4 worm cellular contexts compared by ENCODE assay signal in genomic region chrX:2891141-2891739, ce11.
A peak's percentile ranks its signal among the peaks of the same experiment; 100 is the strongest.
TF ChIP-seq lines count a peak whose summit lies in the region.

TSS of gene B0410.3 (minus strand) at chrX:2891491.

TF ChIP-seq in whole organism, L1 larva, 84 proteins besides CTCF, POLR2A, EP300 and RAD21 (continued from another document and continues in another):
- TF ChIP-seq nhr-47 (tag; optimal IDR thresholded peaks at IDR 0.05; lab: Kevin White, UChicago) (peak; percentile 64), swsn-7 (tag; optimal IDR thresholded peaks at IDR 0.05; lab: Kevin White, UChicago) (peak; percentile 6), irx-1 (tag; optimal IDR thresholded peaks at IDR 0.05; lab: Kevin White, UChicago) (no peak), rnt-1 (tag; optimal IDR thresholded peaks at IDR 0.05; lab: Kevin White, UChicago) (no peak), grh-1 (GFP tag; IDR thresholded peaks at IDR 0.05; lab: Robert Waterston, UW) (peak; percentile 59), egl-13 (tag; optimal IDR thresholded peaks at IDR 0.05; lab: Kevin White, UChicago) (no peak), efl-1 (optimal IDR thresholded peaks at IDR 0.05; lab: Kevin White, UChicago) (no peak), efl-1 (GFP tag; optimal IDR thresholded peaks at IDR 0.05 in 1 of 2; lab: Kevin White, UChicago) (peak in 1 of 2 experiments; percentile 72), elt-3 (tag; optimal IDR thresholded peaks at IDR 0.05; lab: Kevin White, UChicago) (peak; percentile 33 to 96 (median 88)), mef-2 (tag; optimal IDR thresholded peaks at IDR 0.05; lab: Kevin White, UChicago) (no peak), nhr-12 (tag; optimal IDR thresholded peaks at IDR 0.05; lab: Kevin White, UChicago) (no peak), unc-98 (GFP tag; IDR thresholded peaks at IDR 0.05; lab: Robert Waterston, UW) (no peak), tlp-1 (tag; optimal IDR thresholded peaks at IDR 0.05; lab: Kevin White, UChicago) (no peak), lsy-2 (tag; optimal IDR thresholded peaks at IDR 0.05; lab: Kevin White, UChicago) (peak; percentile 30 to 68), aha-1 (tag; optimal IDR thresholded peaks at IDR 0.05; lab: Kevin White, UChicago) (no peak), lir-3 (tag; optimal IDR thresholded peaks at IDR 0.05; lab: Kevin White, UChicago; ENCODE audit: poor library complexity) (no peak), sox-4 (tag; optimal IDR thresholded peaks at IDR 0.05; lab: Kevin White, UChicago) (no peak), ama-1 (optimal IDR thresholded peaks at IDR 0.05; lab: Kevin White, UChicago) (no peak), mep-1 (tag; optimal IDR thresholded peaks at IDR 0.05; lab: Kevin White, UChicago) (peak; percentile 47), fkh-10 (GFP tag; optimal IDR thresholded peaks at IDR 0.05; lab: Kevin White, UChicago) (no peak), F16B12.6 (tag; optimal IDR thresholded peaks at IDR 0.05; lab: Kevin White, UChicago) (no peak), unc-30 (tag; optimal IDR thresholded peaks at IDR 0.05; lab: Kevin White, UChicago) (no peak), nhr-11 (tag; optimal IDR thresholded peaks at IDR 0.05; lab: Kevin White, UChicago) (no peak), ceh-8 (GFP tag; optimal IDR thresholded peaks at IDR 0.05; lab: Kevin White, UChicago) (no peak), nhr-77 (tag; optimal IDR thresholded peaks at IDR 0.05; lab: Kevin White, UChicago) (peak; percentile 20), hlh-4 (tag; optimal IDR thresholded peaks at IDR 0.05; lab: Kevin White, UChicago) (no peak), mdl-1 (tag; optimal IDR thresholded peaks at IDR 0.05; lab: Kevin White, UChicago) (peak in 1 of 2 experiments; percentile 79), tbx-2 (tag; optimal IDR thresholded peaks at IDR 0.05; lab: Kevin White, UChicago) (peak; percentile 62), dsc-1 (tag; optimal IDR thresholded peaks at IDR 0.05; lab: Kevin White, UChicago) (no peak), sup-37 (GFP tag; optimal IDR thresholded peaks at IDR 0.05; lab: Kevin White, UChicago) (no peak), pax-3 (tag; optimal IDR thresholded peaks at IDR 0.05; lab: Kevin White, UChicago) (no peak), zip-4 (GFP tag; optimal IDR thresholded peaks at IDR 0.05; lab: Kevin White, UChicago) (no peak), xbp-1 (tag; optimal IDR thresholded peaks at IDR 0.05; lab: Kevin White, UChicago) (no peak), blmp-1 (tag; optimal IDR thresholded peaks at IDR 0.05; lab: Kevin White, UChicago) (peak; percentile 89)

TF ChIP-seq in whole organism, L2 larva, 48 proteins besides CTCF, POLR2A, EP300 and RAD21 (continued from another document):
- TF ChIP-seq lin-39 (tag; optimal IDR thresholded peaks at IDR 0.05; lab: Kevin White, UChicago) (no peak), egl-27 (tag; optimal IDR thresholded peaks at IDR 0.05; lab: Kevin White, UChicago) (peak; percentile 65), nhr-12 (tag; optimal IDR thresholded peaks at IDR 0.05; lab: Kevin White, UChicago) (no peak), lin-11 (tag; optimal IDR thresholded peaks at IDR 0.05; lab: Kevin White, UChicago) (no peak), nhr-129 (tag; optimal IDR thresholded peaks at IDR 0.05; lab: Kevin White, UChicago) (peak; percentile 90), nhr-11 (tag; optimal IDR thresholded peaks at IDR 0.05; lab: Kevin White, UChicago) (no peak), peb-1 (tag; optimal IDR thresholded peaks at IDR 0.05; lab: Kevin White, UChicago) (no peak), lin-13 (GFP tag; optimal IDR thresholded peaks at IDR 0.05; lab: Kevin White, UChicago) (no peak), sma-3 (GFP tag; optimal IDR thresholded peaks at IDR 0.05; lab: Kevin White, UChicago) (peak; percentile 74), ceh-82 (tag; optimal IDR thresholded peaks at IDR 0.05; lab: Kevin White, UChicago) (no peak), unc-62 (GFP tag; optimal IDR thresholded peaks at IDR 0.05; lab: Kevin White, UChicago) (no peak), gmeb-1 (tag; optimal IDR thresholded peaks at IDR 0.05; lab: Kevin White, UChicago) (no peak), sma-9 (GFP tag; optimal IDR thresholded peaks at IDR 0.05; lab: Kevin White, UChicago) (peak; percentile 94), sma-9 (tag; optimal IDR thresholded peaks at IDR 0.05; lab: Kevin White, UChicago) (no peak), dmd-4 (tag; optimal IDR thresholded peaks at IDR 0.05; lab: Kevin White, UChicago) (no peak), aly-2 (tag; optimal IDR thresholded peaks at IDR 0.05; lab: Kevin White, UChicago) (no peak), ZK546.5 (tag; optimal IDR thresholded peaks at IDR 0.05; lab: Kevin White, UChicago) (no peak), R02D3.7 (tag; optimal IDR thresholded peaks at IDR 0.05; lab: Kevin White, UChicago) (no peak), lsy-2 (tag; optimal IDR thresholded peaks at IDR 0.05; lab: Kevin White, UChicago) (peak in 1 of 2 experiments; percentile 47), nhr-237 (tag; optimal IDR thresholded peaks at IDR 0.05; lab: Kevin White, UChicago) (no peak), unc-39 (tag; optimal IDR thresholded peaks at IDR 0.05; lab: Kevin White, UChicago) (no peak), nhr-10 (tag; optimal IDR thresholded peaks at IDR 0.05; lab: Kevin White, UChicago) (no peak), nhr-23 (tag; optimal IDR thresholded peaks at IDR 0.05; lab: Kevin White, UChicago) (no peak), blmp-1 (tag; optimal IDR thresholded peaks at IDR 0.05; lab: Kevin White, UChicago; ENCODE audit: insufficient read depth) (peak; percentile 81), snpc-4 (tag; optimal IDR thresholded peaks at IDR 0.05; lab: Kevin White, UChicago) (no peak), Y55F3AM.14 (GFP tag; optimal IDR thresholded peaks at IDR 0.05; lab: Kevin White, UChicago) (no peak), nhr-25 (tag; optimal IDR thresholded peaks at IDR 0.05; lab: Kevin White, UChicago) (peak; percentile 92), ama-1 (optimal IDR thresholded peaks at IDR 0.05; lab: Kevin White, UChicago) (peak; percentile 75), ceh-16 (tag; optimal IDR thresholded peaks at IDR 0.05; lab: Kevin White, UChicago) (no peak), crh-2 (tag; optimal IDR thresholded peaks at IDR 0.05; lab: Kevin White, UChicago) (peak; percentile 53), nhr-77 (tag; optimal IDR thresholded peaks at IDR 0.05; lab: Kevin White, UChicago) (no peak), zag-1 (tag; optimal IDR thresholded peaks at IDR 0.05; lab: Kevin White, UChicago) (no peak), fos-1 (tag; optimal IDR thresholded peaks at IDR 0.05; lab: Kevin White, UChicago) (no peak), nhr-6 (tag; optimal IDR thresholded peaks at IDR 0.05; lab: Kevin White, UChicago) (peak; percentile 51), ztf-11 (tag; optimal IDR thresholded peaks at IDR 0.05; lab: Kevin White, UChicago) (no peak)

TF ChIP-seq in whole organism, L3 larva, 47 proteins besides CTCF, POLR2A, EP300 and RAD21 (continued from another document):
- TF ChIP-seq unc-39 (tag; optimal IDR thresholded peaks at IDR 0.05; lab: Kevin White, UChicago) = no peak
- peak; percentile 52 for TF ChIP-seq mdl-1 (tag; optimal IDR thresholded peaks at IDR 0.05; lab: Kevin White, UChicago)
- TF ChIP-seq ceh-82 (tag; optimal IDR thresholded peaks at IDR 0.05; lab: Kevin White, UChicago) = no peak
- TF ChIP-seq ztf-4 (tag; optimal IDR thresholded peaks at IDR 0.05; lab: Kevin White, UChicago) = no peak
- no peak for TF ChIP-seq nhr-67 (tag; optimal IDR thresholded peaks at IDR 0.05; lab: Kevin White, UChicago)
- TF ChIP-seq nhr-11 (tag; optimal IDR thresholded peaks at IDR 0.05; lab: Kevin White, UChicago) = no peak
- TF ChIP-seq egl-27 (tag; optimal IDR thresholded peaks at IDR 0.05; lab: Kevin White, UChicago) = no peak
- no peak for TF ChIP-seq elt-2 (tag; optimal IDR thresholded peaks at IDR 0.05; lab: Kevin White, UChicago)
- TF ChIP-seq ceh-9 (tag; optimal IDR thresholded peaks at IDR 0.05; lab: Kevin White, UChicago) = no peak
- TF ChIP-seq nhr-77 (tag; optimal IDR thresholded peaks at IDR 0.05; lab: Kevin White, UChicago) = no peak
- no peak for TF ChIP-seq ZK546.5 (tag; optimal IDR thresholded peaks at IDR 0.05; lab: Kevin White, UChicago)
- TF ChIP-seq nhr-25 (tag; optimal IDR thresholded peaks at IDR 0.05; lab: Kevin White, UChicago) = peak; percentile 89
- TF ChIP-seq nfya-1 (tag; optimal IDR thresholded peaks at IDR 0.05; lab: Kevin White, UChicago; ENCODE audit: insufficient read depth) = peak; percentile 10
- TF ChIP-seq nhr-76 (tag; optimal IDR thresholded peaks at IDR 0.05; lab: Kevin White, UChicago) = peak; percentile 8
- peak; percentile 96 for TF ChIP-seq nhr-43 (tag; optimal IDR thresholded peaks at IDR 0.05; lab: Kevin White, UChicago; ENCODE audit: poor library complexity, severe bottlenecking)
- TF ChIP-seq elt-1 (tag; optimal IDR thresholded peaks at IDR 0.05; lab: Kevin White, UChicago) = peak; percentile 76
- no peak for TF ChIP-seq hmg-11 (tag; optimal IDR thresholded peaks at IDR 0.05; lab: Kevin White, UChicago)
- peak; percentile 95 for TF ChIP-seq nhr-23 (tag; optimal IDR thresholded peaks at IDR 0.05; lab: Kevin White, UChicago)
- TF ChIP-seq snpc-4 (tag; optimal IDR thresholded peaks at IDR 0.05; lab: Kevin White, UChicago) = no peak
- peak; percentile 60 for TF ChIP-seq fos-1 (tag; optimal IDR thresholded peaks at IDR 0.05; lab: Kevin White, UChicago)
- TF ChIP-seq egl-5 (tag; optimal IDR thresholded peaks at IDR 0.05; lab: Kevin White, UChicago) = no peak
- no peak for TF ChIP-seq lin-39 (tag; optimal IDR thresholded peaks at IDR 0.05; lab: Kevin White, UChicago)
- TF ChIP-seq daf-12 (tag; optimal IDR thresholded peaks at IDR 0.05; lab: Kevin White, UChicago) = no peak
- TF ChIP-seq fkh-10 (GFP tag; optimal IDR thresholded peaks at IDR 0.05; lab: Kevin White, UChicago) = no peak
- TF ChIP-seq ceh-28 (tag; optimal IDR thresholded peaks at IDR 0.05; lab: Kevin White, UChicago) = peak; percentile 55
- no peak for TF ChIP-seq fkh-2 (tag; optimal IDR thresholded peaks at IDR 0.05; lab: Kevin White, UChicago)
- TF ChIP-seq skn-1 (tag; optimal IDR thresholded peaks at IDR 0.05; lab: Kevin White, UChicago) = no peak
- TF ChIP-seq sea-2 (GFP tag; optimal IDR thresholded peaks at IDR 0.05; lab: Kevin White, UChicago) = no peak
- TF ChIP-seq ama-1 (optimal IDR thresholded peaks at IDR 0.05; lab: Kevin White, UChicago) = peak; percentile 89

TF ChIP-seq in whole organism, L4 larva, 104 proteins besides CTCF, POLR2A, EP300 and RAD21 (continued from another document):
- TF ChIP-seq gei-8 (GFP tag; optimal IDR thresholded peaks at IDR 0.05; lab: Kevin White, UChicago) (peak; percentile 17), hlh-30 (tag; optimal IDR thresholded peaks at IDR 0.05; lab: Kevin White, UChicago; ENCODE audit: insufficient read depth) (peak; percentile 74), daf-8 (GFP tag; IDR thresholded peaks at IDR 0.05; lab: Robert Waterston, UW) (no peak), nhr-25 (tag; optimal IDR thresholded peaks at IDR 0.05; lab: Kevin White, UChicago; ENCODE audit: borderline replicate concordance, insufficient read depth) (peak; percentile 83), cey-2 (tag; optimal IDR thresholded peaks at IDR 0.05; lab: Kevin White, UChicago; ENCODE audit: borderline replicate concordance, insufficient read depth) (peak; percentile 59), set-16 (GFP tag; IDR thresholded peaks at IDR 0.05; lab: Robert Waterston, UW) (no peak), mxl-3 (GFP tag; optimal IDR thresholded peaks at IDR 0.05; lab: Kevin White, UChicago) (peak; percentile 83), mdl-1 (tag; optimal IDR thresholded peaks at IDR 0.05; lab: Kevin White, UChicago) (peak; percentile 56 to 84), nhr-76 (tag; optimal IDR thresholded peaks at IDR 0.05; lab: Kevin White, UChicago) (no peak), mdt-29 (GFP tag; IDR thresholded peaks at IDR 0.05; lab: Robert Waterston, UW) (no peak), dmd-9 (GFP tag; IDR thresholded peaks at IDR 0.05; lab: Robert Waterston, UW) (no peak), ztf-7 (tag; optimal IDR thresholded peaks at IDR 0.05; lab: Kevin White, UChicago) (no peak), aha-1 (tag; lab: Kevin White, UChicago) (peak; percentile 95), mep-1 (tag; optimal IDR thresholded peaks at IDR 0.05; lab: Kevin White, UChicago) (peak; percentile 21), ceh-62 (tag; optimal IDR thresholded peaks at IDR 0.05; lab: Kevin White, UChicago) (no peak), ama-1 (optimal IDR thresholded peaks at IDR 0.05; lab: Kevin White, UChicago) (peak; percentile 89), F49E8.2 (tag; optimal IDR thresholded peaks at IDR 0.05; lab: Kevin White, UChicago; ENCODE audit: borderline replicate concordance) (no peak), nhr-237 (tag; optimal IDR thresholded peaks at IDR 0.05; lab: Kevin White, UChicago) (peak; percentile 30), mes-2 (tag; optimal IDR thresholded peaks at IDR 0.05; lab: Kevin White, UChicago; ENCODE audit: poor library complexity, severe bottlenecking) (peak; percentile 5)
TF ChIP-seq in whole organism, L4 larva: peak in this region for 20.
